Fruit fly (Drosophila melanogaster) whole organism, pupa: Measurements from ENCODE around the gene CG11350.

Source experiments
- CG10348 ChIP-seq: fragments of 200-800 bp; sonication (Bioruptor generic); IDR thresholded peaks from 2 replicates; pipeline ENCODE4 v1.3.6; 2022; ENCODE audit warnings: missing biosample characterization, missing genetic modification characterization
- CG12605 ChIP-seq: fragments of 200-800 bp; sonication (Bioruptor generic); IDR thresholded peaks from 2 replicates; pipeline ENCODE4 v1.3.6; 2022; ENCODE audit warnings: missing biosample characterization, missing genetic modification characterization
- CG14655 ChIP-seq: fragments of 200-800 bp; sonication (Bioruptor generic); optimal IDR thresholded peaks from 3 replicates; lab custom pipeline; 2017; ENCODE audit warnings: mild to moderate bottlenecking, missing biosample characterization, missing genetic modification reagents, missing genetic modification characterization
- CG32121 ChIP-seq: fragments of 200-800 bp; sonication (Bioruptor generic); IDR thresholded peaks from 2 replicates; pipeline ENCODE4 v1.3.6; 2022; ENCODE audit warnings: missing biosample characterization, missing genetic modification characterization
- CG8301 ChIP-seq: fragments of 200-800 bp; sonication (Bioruptor generic); optimal IDR thresholded peaks from 2 replicates; lab custom pipeline; 2018; ENCODE audit warnings: missing biosample characterization, mild to moderate bottlenecking, missing genetic modification characterization
- CG9948 ChIP-seq: fragments of 200-800 bp; sonication (Bioruptor generic); optimal IDR thresholded peaks from 2 replicates; lab custom pipeline; 2018; ENCODE audit warnings: missing biosample characterization, mild to moderate bottlenecking, missing genetic modification characterization, moderate library complexity
- EcR ChIP-seq: fragments of 200-800 bp; sonication (Bioruptor generic); optimal IDR thresholded peaks from 3 replicates; lab custom pipeline; 2019; ENCODE audit warnings: missing biosample characterization, missing genetic modification characterization, mild to moderate bottlenecking, moderate library complexity, missing genetic modification reagents
- Pif1A ChIP-seq: fragments of 200-800 bp; sonication (Bioruptor generic); optimal IDR thresholded peaks from 3 replicates; lab custom pipeline; 2016; ENCODE audit warnings: missing biosample characterization, missing genetic modification characterization

DNA sequence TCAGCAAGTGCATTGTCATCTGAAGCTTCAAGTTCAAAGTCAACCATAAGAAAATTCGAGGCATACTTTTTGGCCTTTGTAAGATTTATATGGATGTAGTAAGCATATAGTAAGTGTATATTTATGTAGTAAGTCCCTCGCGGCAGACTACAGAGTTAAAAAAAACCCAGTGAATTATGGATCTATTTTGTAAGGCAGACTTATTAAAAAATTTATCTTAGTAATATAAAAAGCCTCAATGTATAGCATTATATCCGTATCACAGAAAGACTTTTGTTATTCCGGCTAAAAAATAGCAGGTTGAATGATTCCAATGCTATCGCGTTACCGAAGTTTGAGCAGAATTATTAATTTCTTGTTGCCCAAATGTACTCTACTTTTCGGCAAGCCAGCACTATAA, 2.0 kb downstream of the CG11350 start:
- TF ChIP-seq CG8301 (tag; lab: Kevin White, UChicago), result no peak
- TF ChIP-seq CG9948, result no peak
- TF ChIP-seq CG14655 (GFP tag; lab: Kevin White, UChicago), result no peak
- TF ChIP-seq CG12605 (GFP tag; lab: Robert Waterston, UW), result no peak
- peak; percentile 63 for TF ChIP-seq EcR
- no peak for TF ChIP-seq CG32121
- TF ChIP-seq CG10348 (GFP tag; lab: Robert Waterston, UW), result no peak
- no peak for TF ChIP-seq Pif1A (GFP tag; lab: Kevin White, UChicago)
